Fruit fly (Drosophila melanogaster) whole organism, embryonic: ENCODE data around the gene CG11279.
A peak's percentile ranks its signal among the peaks of the same experiment; 100 is the strongest.

Experiments used
- CG10267 ChIP-seq: fragments of 200-800 bp; sonication (Bioruptor generic); optimal IDR thresholded peaks from 2 replicates; lab custom pipeline; 2018; ENCODE audit warnings: missing biosample characterization, mild to moderate bottlenecking, missing genetic modification characterization, moderate library complexity
- CG4360 ChIP-seq: fragments of 200-800 bp; sonication (Bioruptor generic); IDR thresholded peaks from 2 replicates; pipeline ENCODE4 v1.3.6; 2022; ENCODE audit warnings: missing biosample characterization, missing genetic modification characterization
- Med ChIP-seq: fragments of 200-800 bp; sonication (Bioruptor generic); peaks from one replicate; lab custom pipeline; 2016; ENCODE audit warnings: missing biosample characterization, missing genetic modification characterization, mild to moderate bottlenecking, inconsistent platforms, moderate library complexity
- bbx ChIP-seq: fragments of 200-800 bp; sonication (Bioruptor generic); IDR thresholded peaks from 2 replicates; pipeline ENCODE4 v1.3.6; 2022; ENCODE audit warnings: missing biosample characterization, missing genetic modification characterization; ENCODE audit not compliant: partially characterized antibody
- pho ChIP-seq: fragments of 200-800 bp; sonication (Bioruptor generic); optimal IDR thresholded peaks from 2 replicates; lab custom pipeline; 2016; ENCODE audit warnings: missing biosample characterization, missing genetic modification characterization
- sima ChIP-seq: fragments of 200-800 bp; sonication (Bioruptor generic); optimal IDR thresholded peaks from 2 replicates; lab custom pipeline; 2016; ENCODE audit warnings: missing biosample characterization, missing genetic modification characterization
- sr ChIP-seq: fragments of 200-800 bp; sonication (Bioruptor generic); IDR thresholded peaks from 3 replicates; pipeline ENCODE4 v1.3.6; 2022; ENCODE audit warnings: missing biosample characterization, missing genetic modification characterization

DNA sequence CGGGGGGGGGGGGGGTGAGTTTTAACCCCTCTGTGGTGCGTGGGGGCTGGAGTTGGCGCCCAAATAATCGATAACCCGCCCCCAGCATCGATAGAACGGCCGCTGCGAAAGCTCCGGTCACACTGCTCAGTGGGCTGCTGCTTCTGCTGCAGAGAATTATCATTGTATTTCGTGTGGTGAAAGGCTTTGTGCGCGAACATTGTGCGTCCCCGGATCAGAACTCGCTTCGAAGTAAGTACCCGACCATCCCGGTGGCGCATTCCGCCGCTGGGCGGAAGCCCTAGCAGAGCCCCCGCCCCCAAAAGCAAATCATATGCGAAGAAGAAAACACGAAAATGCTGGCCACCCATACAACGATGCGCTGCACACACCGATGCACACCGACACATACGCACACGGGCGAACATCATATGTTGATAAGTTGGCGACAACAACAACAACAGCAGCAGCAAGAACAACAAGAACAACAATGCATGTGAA is 2.4 kb upstream of the CG11279 start, which contains the start of gene Syx13:
- peak; percentile 84 for TF ChIP-seq bbx
- TF ChIP-seq sr (GFP tag; lab: Robert Waterston, UW): peak; percentile 59; the same call in 1 of the 3 replicates
- peak; percentile 99 for TF ChIP-seq CG4360
- TF ChIP-seq sima: no peak
- peak; percentile 79 for TF ChIP-seq Med (GFP tag; lab: Kevin White, UChicago)
- TF ChIP-seq pho (GFP tag; lab: Kevin White, UChicago): no peak
- peak; percentile 41 for TF ChIP-seq CG10267
